Fruit fly (Drosophila melanogaster): Measurements from ENCODE around the gene Dmtn.

The Dmtn gene

DNA sequence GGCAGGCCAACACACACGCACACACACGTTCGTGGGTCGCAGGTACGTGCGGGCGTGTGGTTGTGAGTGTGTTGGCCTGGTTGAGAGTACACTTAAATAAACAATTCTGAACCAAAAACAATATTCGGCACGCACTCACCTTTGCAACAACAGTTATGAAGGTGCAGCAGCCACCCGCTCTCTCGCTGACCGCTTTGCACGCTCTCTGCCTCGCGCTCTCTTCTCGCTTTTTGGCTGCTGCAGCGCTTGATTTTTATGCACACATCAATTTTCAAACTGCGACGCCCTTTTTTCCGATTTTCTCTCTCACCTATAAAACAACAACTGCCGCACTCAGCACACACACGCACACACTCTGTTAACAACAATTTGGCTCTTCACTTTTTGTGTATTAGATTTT lies 456 bp downstream of the Dmtn start:
- TF ChIP-seq CG17801 (GFP tag; optimal IDR thresholded peaks at IDR 0.05; ENCODE audit: partially characterized antibody) = no peak

dm6 chr3R:6404174-6404573 lies 1.5 kb downstream of the Dmtn start:
- TF ChIP-seq CG17801 (GFP tag; optimal IDR thresholded peaks at IDR 0.05; ENCODE audit: partially characterized antibody) = peak; percentile 47

dm6 chr3R:6403674-6404073 lies 2.0 kb downstream of the Dmtn start:
- TF ChIP-seq CG17801 (GFP tag; optimal IDR thresholded peaks at IDR 0.05; ENCODE audit: partially characterized antibody) = no peak

DNA sequence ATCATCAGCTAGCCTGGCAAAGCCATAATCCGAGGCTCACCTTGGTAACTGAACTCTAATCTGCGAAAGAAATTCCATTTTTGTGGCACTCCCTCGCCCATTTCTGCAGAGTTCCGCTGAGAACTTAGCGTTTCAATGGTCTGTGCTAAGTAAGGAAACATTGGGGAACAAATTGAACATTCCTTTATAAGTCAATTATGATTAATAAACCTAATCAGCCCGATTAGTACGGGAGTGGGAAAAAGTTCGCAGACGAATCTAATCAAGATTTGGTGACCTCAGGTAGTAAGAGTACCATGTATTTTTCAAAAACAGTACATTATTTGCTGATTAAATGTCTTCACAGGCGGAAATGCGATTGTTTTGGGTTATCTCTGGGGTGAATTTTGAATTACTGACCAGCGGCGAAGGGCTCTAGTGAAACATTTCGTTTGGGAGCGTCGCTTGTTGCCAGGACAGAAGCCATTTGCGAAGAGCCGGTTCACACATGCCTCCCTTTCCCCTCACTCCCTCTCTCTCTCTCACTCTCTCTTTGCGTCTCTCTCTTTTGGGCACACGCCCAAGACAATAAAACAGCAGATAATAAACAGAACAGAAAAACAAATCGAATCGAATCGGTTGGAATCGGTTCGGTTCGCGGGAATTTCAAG lies 3.0 kb downstream of the Dmtn start:
- no peak for TF ChIP-seq CG17801 (GFP tag; optimal IDR thresholded peaks at IDR 0.05; ENCODE audit: partially characterized antibody)

DNA sequence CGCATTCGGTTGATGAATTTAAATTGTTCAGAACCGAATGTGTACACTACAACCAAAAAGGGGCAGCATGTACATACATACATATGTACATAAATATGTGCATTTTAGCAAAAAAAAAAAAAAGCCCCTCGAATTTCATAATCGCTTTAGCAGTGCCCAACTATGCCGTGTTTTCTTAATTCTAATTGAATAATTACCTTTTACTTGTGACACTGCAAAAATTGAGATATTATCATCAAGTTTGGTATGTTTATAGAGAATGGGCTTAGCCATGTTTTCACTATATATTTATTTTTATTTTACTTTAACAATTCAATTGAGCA lies 4.2 kb downstream of the Dmtn start:
- no peak for TF ChIP-seq CG17801 (GFP tag; optimal IDR thresholded peaks at IDR 0.05; ENCODE audit: partially characterized antibody)

DNA sequence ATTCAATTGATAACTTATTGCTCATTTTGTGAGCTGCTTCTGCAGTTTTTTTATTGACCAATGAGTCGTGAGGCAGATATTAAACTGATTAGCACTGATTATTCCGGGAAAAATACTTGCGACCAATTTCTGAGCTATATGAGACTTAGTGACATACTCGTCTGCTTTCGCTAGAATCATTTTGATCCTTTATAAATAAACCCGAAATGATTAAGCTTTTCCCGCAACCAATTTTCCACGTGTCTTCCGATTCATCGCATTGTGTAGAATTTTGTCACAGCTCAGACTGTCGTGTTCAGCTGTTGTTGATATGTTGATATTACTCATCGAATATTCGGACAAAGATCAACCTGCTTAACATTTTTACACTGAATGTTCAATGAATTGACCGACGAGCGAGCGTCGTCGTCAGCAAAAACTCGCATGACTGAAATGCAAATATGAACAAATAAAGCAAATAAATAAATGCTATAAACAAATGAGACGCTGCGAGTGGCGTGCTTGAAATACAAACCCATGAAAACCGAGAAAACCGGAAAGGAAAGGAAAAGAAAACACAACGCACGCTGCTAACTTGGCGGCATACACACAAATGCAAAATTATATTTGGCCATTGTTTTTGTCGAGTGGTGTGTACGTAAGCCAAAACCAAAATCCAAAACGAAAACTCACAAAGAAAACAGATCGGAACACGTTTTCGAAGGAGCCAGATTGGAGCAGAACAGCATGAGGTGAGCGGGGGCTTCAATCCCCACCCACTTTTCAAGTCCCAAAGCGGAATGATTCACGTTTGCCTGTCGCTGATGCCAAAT lies 4.8 kb downstream of the Dmtn start:
- no peak for TF ChIP-seq CG17801 (GFP tag; optimal IDR thresholded peaks at IDR 0.05; ENCODE audit: partially characterized antibody)

DNA sequence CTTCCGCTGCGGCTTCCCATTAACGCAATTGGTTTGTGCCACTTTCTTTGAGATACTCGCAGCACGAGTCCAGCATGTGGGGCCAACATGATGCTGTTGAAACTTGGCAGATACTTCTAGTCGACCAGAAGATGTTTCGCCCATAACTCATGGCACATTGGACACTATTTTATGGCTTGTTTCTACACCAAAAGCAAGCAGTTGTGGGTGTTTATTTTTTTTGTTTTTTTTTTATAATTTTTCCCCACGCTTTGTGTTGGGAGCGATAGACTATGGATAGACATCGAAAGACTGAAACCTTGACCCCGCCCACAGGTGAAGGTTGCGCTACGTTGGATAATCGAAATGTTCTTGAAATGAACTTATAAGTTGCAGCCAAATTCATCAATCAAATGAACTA lies 5.9 kb downstream of the Dmtn start:
- no peak for TF ChIP-seq CG17801 (GFP tag; optimal IDR thresholded peaks at IDR 0.05; ENCODE audit: partially characterized antibody)

DNA sequence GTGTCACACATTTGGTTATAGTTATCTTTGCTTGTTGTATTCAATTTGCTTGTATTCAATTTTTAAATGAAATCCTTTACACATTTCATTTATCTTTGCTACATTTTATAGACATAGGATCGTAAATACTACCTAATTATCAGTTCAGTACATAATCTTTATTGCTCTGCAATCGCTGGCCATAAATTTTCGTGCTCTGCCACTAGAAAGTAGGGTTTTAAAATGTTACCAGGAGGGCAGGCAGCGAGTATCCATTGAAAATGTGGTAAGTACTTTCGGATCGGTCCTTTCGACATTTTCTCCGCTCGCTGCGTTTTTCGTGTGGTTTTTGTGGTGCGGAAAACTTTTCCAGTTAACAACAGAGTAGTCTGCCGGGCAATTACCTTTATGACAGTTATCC lies 6.4 kb downstream of the Dmtn start:
- TF ChIP-seq CG17801 (GFP tag; optimal IDR thresholded peaks at IDR 0.05; ENCODE audit: partially characterized antibody) = no peak

dm6 chr3R:6397611-6398092 lies 8.0 kb downstream of the Dmtn start:
- TF ChIP-seq CG17801 (GFP tag; optimal IDR thresholded peaks at IDR 0.05; ENCODE audit: partially characterized antibody) = peak; percentile 63

dm6 chr3R:6396613-6397012 lies 9.1 kb downstream of the Dmtn start:
- no peak for TF ChIP-seq CG17801 (GFP tag; optimal IDR thresholded peaks at IDR 0.05; ENCODE audit: partially characterized antibody)

- TF ChIP-seq CG17801 (GFP tag; optimal IDR thresholded peaks at IDR 0.05; ENCODE audit: partially characterized antibody) = peak; percentile 7
These were observed 10.0 kb downstream of the Dmtn start for dm6 chr3R:6395572-6396295.

- no peak for TF ChIP-seq CG17801 (GFP tag; optimal IDR thresholded peaks at IDR 0.05; ENCODE audit: partially characterized antibody)
These were observed 11.5 kb downstream of the Dmtn start for dm6 chr3R:6394247-6394522.

- no peak for TF ChIP-seq CG17801 (GFP tag; optimal IDR thresholded peaks at IDR 0.05; ENCODE audit: partially characterized antibody)
These were observed 12.0 kb downstream of the Dmtn start for dm6 chr3R:6393515-6394246.

- no peak for TF ChIP-seq CG17801 (GFP tag; optimal IDR thresholded peaks at IDR 0.05; ENCODE audit: partially characterized antibody)
These were observed 17.3 kb downstream of the Dmtn start for dm6 chr3R:6388414-6388830.

DNA sequence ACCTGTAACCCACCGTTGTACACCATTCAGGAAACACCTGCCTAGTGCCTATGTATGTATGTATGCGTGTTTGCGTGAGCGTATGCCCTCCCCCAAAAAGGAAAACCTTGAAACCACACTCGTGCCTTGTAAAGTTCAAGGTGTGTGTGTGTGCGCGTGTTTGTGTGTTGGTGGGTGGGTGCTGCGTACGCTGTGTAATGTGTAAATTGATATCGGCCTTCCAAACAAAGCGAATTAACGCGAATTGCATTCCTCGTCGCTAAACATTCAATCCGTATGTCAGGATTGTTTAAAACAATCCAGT lies 22.3 kb downstream of the Dmtn start:
- TF ChIP-seq CG17801 (GFP tag; optimal IDR thresholded peaks at IDR 0.05; ENCODE audit: partially characterized antibody) = no peak

All from ovary, adult (tissue).